Fruit fly (Drosophila melanogaster): ENCODE measurements around the gene CG31269.

- no peak for TF ChIP-seq dmrt93B (GFP tag; optimal IDR thresholded peaks at IDR 0.05)
- no peak for TF ChIP-seq br (GFP tag; optimal IDR thresholded peaks at IDR 0.05)
- TF ChIP-seq Myc (optimal IDR thresholded peaks at IDR 0.05) = no peak
- no peak for TF ChIP-seq usp (GFP tag; optimal IDR thresholded peaks at IDR 0.05)
- no peak for TF ChIP-seq dl (GFP tag; optimal IDR thresholded peaks at IDR 0.05; ENCODE audit: insufficient read depth in 1 of 2, partially characterized antibody in 2 of 2)
- no peak for TF ChIP-seq fru (GFP tag; optimal IDR thresholded peaks at IDR 0.05)
- no peak for TF ChIP-seq OdsH (GFP tag; optimal IDR thresholded peaks at IDR 0.05)
- TF ChIP-seq rgr (GFP tag; optimal IDR thresholded peaks at IDR 0.05) = no peak
- no peak for TF ChIP-seq dsf (GFP tag; optimal IDR thresholded peaks at IDR 0.05; ENCODE audit: borderline replicate concordance)
- TF ChIP-seq brk (GFP tag; optimal IDR thresholded peaks at IDR 0.05) = no peak
- no peak for TF ChIP-seq woc (GFP tag; optimal IDR thresholded peaks at IDR 0.05)
- TF ChIP-seq sv (GFP tag; optimal IDR thresholded peaks at IDR 0.05) = no peak
- TF ChIP-seq Hnf4 (GFP tag; optimal IDR thresholded peaks at IDR 0.05) = no peak
- no peak for TF ChIP-seq Rel (GFP tag; optimal IDR thresholded peaks at IDR 0.05)
- no peak for TF ChIP-seq Rel (tag; optimal IDR thresholded peaks at IDR 0.05)
Measured at dm6 chr3R:17081359-17081935, 45.5 kb upstream of the CG31269 start.

All from whole organism, wandering third instar larva.